Worm (Caenorhabditis elegans) whole organism, L3 larva: ENCODE measurements around the gene B0432.10.

ENCODE experiments used
- R02D3.7 ChIP-seq: fragments of 150-350 bp; optimal IDR thresholded peaks from 2 replicates; lab custom pipeline; 2014; ENCODE audit warnings: missing biosample characterization, missing genetic modification characterization
- ZK546.5 ChIP-seq: sonication (generic microtip); optimal IDR thresholded peaks from 2 replicates; lab custom pipeline; 2017; ENCODE audit warnings: missing biosample characterization, missing genetic modification characterization
- aly-2 ChIP-seq: fragments of 150-350 bp; optimal IDR thresholded peaks from 2 replicates; lab custom pipeline; 2014; ENCODE audit warnings: missing biosample characterization, missing genetic modification characterization
- ama-1 ChIP-seq: fragments of 150-350 bp; optimal IDR thresholded peaks from 2 replicates; lab custom pipeline; 2018
- ceh-16 ChIP-seq: sonication (generic microtip); optimal IDR thresholded peaks from 2 replicates; lab custom pipeline; 2017; ENCODE audit warnings: missing biosample characterization, missing genetic modification characterization
- ceh-28 ChIP-seq: fragments of 150-350 bp; optimal IDR thresholded peaks from 2 replicates; lab custom pipeline; 2014; ENCODE audit warnings: missing biosample characterization, missing genetic modification reagents, missing genetic modification characterization
- ceh-82 ChIP-seq: fragments of 150-350 bp; optimal IDR thresholded peaks from 2 replicates; lab custom pipeline; 2014; ENCODE audit warnings: missing biosample characterization, missing genetic modification characterization
- ceh-9 ChIP-seq: sonication (generic microtip); optimal IDR thresholded peaks from 2 replicates; lab custom pipeline; 2018; ENCODE audit warnings: missing biosample characterization, missing genetic modification characterization
- daf-12 ChIP-seq: fragments of 150-350 bp; optimal IDR thresholded peaks from 2 replicates; lab custom pipeline; 2014; ENCODE audit warnings: missing biosample characterization, missing genetic modification reagents, missing genetic modification characterization
- egl-27 ChIP-seq: sonication (generic microtip); optimal IDR thresholded peaks from 4 replicates; lab custom pipeline; 2017; ENCODE audit warnings: missing biosample characterization, missing genetic modification reagents, missing genetic modification characterization
- egl-5 ChIP-seq: fragments of 150-350 bp; optimal IDR thresholded peaks from 2 replicates; lab custom pipeline; 2017; ENCODE audit warnings: missing biosample characterization, missing genetic modification reagents, missing genetic modification characterization, inconsistent platforms
- elt-1 ChIP-seq: fragments of 150-350 bp; optimal IDR thresholded peaks from 2 replicates; lab custom pipeline; 2014; ENCODE audit warnings: missing biosample characterization, missing genetic modification characterization
- elt-2 ChIP-seq: sonication (generic microtip); optimal IDR thresholded peaks from 2 replicates; lab custom pipeline; 2016; ENCODE audit warnings: missing genetic modification reagents, mild to moderate bottlenecking, missing genetic modification characterization, missing compliant biosample characterization
- elt-3 ChIP-seq, 3 experiments: fragments of 150-350 bp in 1 of 3; sonication (generic microtip) in 2 of 3; optimal IDR thresholded peaks; 2 replicates in 2 of 3; 4 replicates in 1 of 3; lab custom pipeline; 2014 to 2017; ENCODE audit warnings: missing biosample characterization in 3 of 3, missing genetic modification characterization in 3 of 3
- eor-1 ChIP-seq, 2 experiments: fragments of 150-350 bp; optimal IDR thresholded peaks; 2 replicates each; lab custom pipeline; 2014 to 2018; ENCODE audit warnings: missing biosample characterization in 2 of 2, missing genetic modification characterization in 2 of 2
- fkh-10 ChIP-seq: sonication (generic microtip); optimal IDR thresholded peaks from 2 replicates; lab custom pipeline; 2017; ENCODE audit warnings: missing biosample characterization, missing genetic modification reagents, missing genetic modification characterization
- fkh-2 ChIP-seq: fragments of 150-350 bp; optimal IDR thresholded peaks from 2 replicates; lab custom pipeline; 2014; ENCODE audit warnings: missing biosample characterization, missing genetic modification reagents, missing genetic modification characterization
- fos-1 ChIP-seq: fragments of 150-350 bp; optimal IDR thresholded peaks from 2 replicates; lab custom pipeline; 2014; ENCODE audit warnings: missing biosample characterization, missing genetic modification characterization
- hmg-11 ChIP-seq: sonication (generic microtip); optimal IDR thresholded peaks from 2 replicates; lab custom pipeline; 2016; ENCODE audit warnings: missing genetic modification characterization, missing compliant biosample characterization
- jun-1 ChIP-seq: fragments of 150-350 bp; optimal IDR thresholded peaks from 2 replicates; lab custom pipeline; 2014; ENCODE audit warnings: missing biosample characterization, missing genetic modification reagents, missing genetic modification characterization
- lin-15B ChIP-seq: fragments of 150-350 bp; optimal IDR thresholded peaks from 2 replicates; lab custom pipeline; 2014; ENCODE audit warnings: missing biosample characterization, missing genetic modification characterization
- lin-39 ChIP-seq: fragments of 150-350 bp; optimal IDR thresholded peaks from 2 replicates; lab custom pipeline; 2018; ENCODE audit warnings: missing biosample characterization, missing genetic modification reagents, missing genetic modification characterization
- lsy-12 ChIP-seq: sonication (generic microtip); optimal IDR thresholded peaks from 2 replicates; lab custom pipeline; 2016; ENCODE audit warnings: mild to moderate bottlenecking, missing genetic modification characterization, missing compliant biosample characterization
- mdl-1 ChIP-seq: fragments of 150-350 bp; optimal IDR thresholded peaks from 2 replicates; lab custom pipeline; 2014; ENCODE audit warnings: missing biosample characterization, missing genetic modification characterization
- mml-1 ChIP-seq: fragments of 150-350 bp; sonication (generic microtip); optimal IDR thresholded peaks from 3 replicates; lab custom pipeline; 2014; ENCODE audit warnings: missing biosample characterization, missing genetic modification characterization
- nfya-1 ChIP-seq: sonication (generic microtip); optimal IDR thresholded peaks from 2 replicates; lab custom pipeline; 2017; ENCODE audit warnings: missing genetic modification characterization, mild to moderate bottlenecking, missing compliant biosample characterization, antibody characterized with exemption, moderate library complexity; ENCODE audit not compliant: insufficient read depth
- nhr-11 ChIP-seq: fragments of 150-350 bp; optimal IDR thresholded peaks from 2 replicates; lab custom pipeline; 2014; ENCODE audit warnings: missing biosample characterization, missing genetic modification characterization
- nhr-12 ChIP-seq: fragments of 150-350 bp; optimal IDR thresholded peaks from 2 replicates; lab custom pipeline; 2014; ENCODE audit warnings: missing biosample characterization, missing genetic modification characterization
- nhr-23 ChIP-seq: fragments of 150-350 bp; optimal IDR thresholded peaks from 2 replicates; lab custom pipeline; 2014; ENCODE audit warnings: missing biosample characterization, missing genetic modification reagents, missing genetic modification characterization
- nhr-237 ChIP-seq: fragments of 150-350 bp; optimal IDR thresholded peaks from 2 replicates; lab custom pipeline; 2014; ENCODE audit warnings: missing biosample characterization, missing genetic modification characterization
- nhr-25 ChIP-seq: sonication (generic microtip); optimal IDR thresholded peaks from 2 replicates; lab custom pipeline; 2017; ENCODE audit warnings: missing biosample characterization, missing genetic modification characterization
- nhr-28 ChIP-seq: fragments of 150-350 bp; optimal IDR thresholded peaks from 2 replicates; lab custom pipeline; 2014; ENCODE audit warnings: missing biosample characterization, missing genetic modification characterization
- nhr-43 ChIP-seq: sonication (generic microtip); optimal IDR thresholded peaks from 2 replicates; lab custom pipeline; 2016; ENCODE audit warnings: mild to moderate bottlenecking, missing genetic modification characterization, missing compliant biosample characterization; ENCODE audit not compliant: poor library complexity, severe bottlenecking
- nhr-67 ChIP-seq: fragments of 150-350 bp; optimal IDR thresholded peaks from 2 replicates; lab custom pipeline; 2014; ENCODE audit warnings: missing biosample characterization, missing genetic modification characterization
- nhr-76 ChIP-seq: fragments of 150-350 bp; sonication (generic microtip); optimal IDR thresholded peaks from 5 replicates; lab custom pipeline; 2014; ENCODE audit warnings: missing biosample characterization, missing genetic modification characterization
- nhr-77 ChIP-seq: fragments of 150-350 bp; optimal IDR thresholded peaks from 2 replicates; lab custom pipeline; 2014; ENCODE audit warnings: missing biosample characterization, missing genetic modification characterization
- pha-4 ChIP-seq: fragments of 150-350 bp; optimal IDR thresholded peaks from 2 replicates; lab custom pipeline; 2014; ENCODE audit warnings: missing biosample characterization, missing genetic modification reagents, missing genetic modification characterization
- pqm-1 ChIP-seq: fragments of 150-350 bp; optimal IDR thresholded peaks from 2 replicates; lab custom pipeline; 2017; ENCODE audit warnings: missing biosample characterization, missing genetic modification characterization, inconsistent platforms
- sea-2 ChIP-seq: fragments of 150-350 bp; sonication (generic microtip); optimal IDR thresholded peaks from 4 replicates; lab custom pipeline; 2014; ENCODE audit warnings: missing biosample characterization, missing genetic modification reagents, missing genetic modification characterization
- skn-1 ChIP-seq: fragments of 150-350 bp; optimal IDR thresholded peaks from 2 replicates; lab custom pipeline; 2014; ENCODE audit warnings: missing biosample characterization, missing genetic modification characterization
- snpc-4 ChIP-seq: fragments of 150-350 bp; optimal IDR thresholded peaks from 2 replicates; lab custom pipeline; 2014; ENCODE audit warnings: missing biosample characterization, missing genetic modification characterization
- tbx-2 ChIP-seq: sonication (generic microtip); optimal IDR thresholded peaks from 2 replicates; lab custom pipeline; 2016; ENCODE audit warnings: mild to moderate bottlenecking, missing genetic modification characterization, missing compliant biosample characterization
- unc-39 ChIP-seq: sonication (generic microtip); optimal IDR thresholded peaks from 4 replicates; lab custom pipeline; 2017; ENCODE audit warnings: missing biosample characterization, missing genetic modification characterization
- unc-62 ChIP-seq: fragments of 150-350 bp; sonication (generic microtip); optimal IDR thresholded peaks from 4 replicates; lab custom pipeline; 2014; ENCODE audit warnings: missing biosample characterization, missing genetic modification reagents, missing genetic modification characterization
- zag-1 ChIP-seq: fragments of 150-350 bp; optimal IDR thresholded peaks from 2 replicates; lab custom pipeline; 2014; ENCODE audit warnings: missing biosample characterization, missing genetic modification characterization
- ztf-11 ChIP-seq: fragments of 150-350 bp; optimal IDR thresholded peaks from 2 replicates; lab custom pipeline; 2014; ENCODE audit warnings: missing biosample characterization, missing genetic modification characterization
- ztf-4 ChIP-seq: fragments of 150-350 bp; optimal IDR thresholded peaks from 2 replicates; lab custom pipeline; 2014; ENCODE audit warnings: missing biosample characterization, missing genetic modification characterization

Gene B0432.10

ce11 chrII:285627-286550 lies at the start of gene B0432.10:
TSS of gene B0432.10 (minus strand) at chrII:286275.
- TF ChIP-seq nhr-237 (tag; lab: Kevin White, UChicago) (no peak), nhr-77 (tag; lab: Kevin White, UChicago) (no peak), nhr-11 (no peak), nhr-43 (tag; lab: Kevin White, UChicago) (no peak), ztf-4 (tag; lab: Kevin White, UChicago) (no peak), egl-5 (tag; lab: Kevin White, UChicago) (peak; percentile 58), ztf-11 (tag; lab: Kevin White, UChicago) (no peak), daf-12 (no peak), jun-1 (tag; lab: Kevin White, UChicago) (no peak), ZK546.5 (tag; lab: Kevin White, UChicago) (no peak), egl-27 (tag; lab: Kevin White, UChicago) (no peak), elt-2 (tag; lab: Kevin White, UChicago) (peak; percentile 32), nhr-25 (tag; lab: Kevin White, UChicago) (peak; percentile 57), elt-3 (tag; optimal IDR thresholded peaks at IDR 0.05; lab: Kevin White, UChicago) (no peak), snpc-4 (tag; lab: Kevin White, UChicago) (peak; percentile 91), nfya-1 (tag; lab: Kevin White, UChicago) (peak; percentile 88), fkh-10 (peak; percentile 8), ceh-28 (tag; lab: Kevin White, UChicago) (peak; percentile 18), eor-1 (tag; optimal IDR thresholded peaks at IDR 0.05; lab: Kevin White, UChicago) (no peak), nhr-28 (tag; lab: Kevin White, UChicago) (no peak), elt-1 (no peak), ceh-16 (no peak), R02D3.7 (tag; lab: Kevin White, UChicago) (peak; percentile 56), mdl-1 (no peak), nhr-23 (tag; lab: Kevin White, UChicago) (peak; percentile 90), nhr-67 (tag; lab: Kevin White, UChicago) (no peak), ceh-82 (tag; lab: Kevin White, UChicago) (peak; percentile 47), fkh-2 (no peak), tbx-2 (tag; lab: Kevin White, UChicago) (no peak), fos-1 (tag; lab: Kevin White, UChicago) (no peak), sea-2 (GFP tag; lab: Kevin White, UChicago) (no peak), lsy-12 (tag; lab: Kevin White, UChicago) (peak; percentile 42), unc-39 (tag; lab: Kevin White, UChicago) (no peak), pha-4 (tag; lab: Kevin White, UChicago) (peak; percentile 94), ceh-9 (tag; lab: Kevin White, UChicago) (no peak), nhr-12 (no peak), skn-1 (peak; percentile 69), lin-39 (tag; lab: Kevin White, UChicago) (peak; percentile 26), aly-2 (tag; lab: Kevin White, UChicago) (no peak), ama-1 (lab: Kevin White, UChicago) (peak; percentile 40), unc-62 (no peak), hmg-11 (peak; percentile 18), pqm-1 (tag; lab: Kevin White, UChicago) (peak; percentile 91), mml-1 (tag; lab: Kevin White, UChicago) (no peak), zag-1 (tag; lab: Kevin White, UChicago) (no peak), lin-15B (tag; lab: Kevin White, UChicago) (peak; percentile 92), nhr-76 (tag; lab: Kevin White, UChicago) (no peak)
